Worm (Caenorhabditis elegans) whole organism, L4 larva: ENCODE measurements around the gene C05D11.5.

Source experiments
- F49E8.2 ChIP-seq: sonication (generic microtip); optimal IDR thresholded peaks from 2 replicates; lab custom pipeline; 2016; ENCODE audit warnings: missing compliant biosample characterization, mild to moderate bottlenecking, missing genetic modification characterization, borderline replicate concordance
- Y75B8A.6 ChIP-seq: fragments of 200-800 bp; sonication (Bioruptor generic); IDR thresholded peaks from 2 replicates; pipeline ENCODE4 v1.3.6; 2022; ENCODE audit warnings: missing genetic modification reagents, missing genetic modification characterization, missing compliant biosample characterization
- aha-1 ChIP-seq: fragments of 150-350 bp; peaks from one replicate; lab custom pipeline; 2014; ENCODE audit warnings: missing biosample characterization, missing genetic modification characterization
- ceh-20 ChIP-seq: fragments of 200-800 bp; sonication (Bioruptor generic); IDR thresholded peaks from 2 replicates; pipeline ENCODE4 v1.3.6; 2022; ENCODE audit warnings: missing genetic modification reagents, missing genetic modification characterization, missing compliant biosample characterization
- ceh-32 ChIP-seq: sonication (generic microtip); optimal IDR thresholded peaks from 2 replicates; lab custom pipeline; 2016; ENCODE audit warnings: mild to moderate bottlenecking, missing genetic modification characterization, missing compliant biosample characterization; ENCODE audit not compliant: poor library complexity
- ces-1 ChIP-seq: fragments of 150-350 bp; sonication (generic microtip); optimal IDR thresholded peaks from 4 replicates; lab custom pipeline; 2014; ENCODE audit warnings: missing biosample characterization, missing genetic modification reagents, missing genetic modification characterization
- cey-2 ChIP-seq: sonication (generic microtip); optimal IDR thresholded peaks from 3 replicates; lab custom pipeline; 2017; ENCODE audit warnings: missing genetic modification characterization, mild to moderate bottlenecking, missing compliant biosample characterization, antibody characterized with exemption, borderline replicate concordance; ENCODE audit not compliant: insufficient read depth
- daf-16 ChIP-seq, 3 experiments: sonication (generic microtip); optimal IDR thresholded peaks; 2 replicates each; lab custom pipeline; 2016 to 2017; ENCODE audit warnings: missing genetic modification characterization in 3 of 3, missing genetic modification reagents in 3 of 3, mild to moderate bottlenecking in 2 of 3, missing compliant biosample characterization in 2 of 3, missing biosample characterization in 1 of 3, moderate library complexity in 1 of 3
- dmd-6 ChIP-seq: fragments of 200-800 bp; sonication (Bioruptor generic); IDR thresholded peaks from 2 replicates; pipeline ENCODE4 v1.3.6; 2022; ENCODE audit warnings: missing genetic modification reagents, missing genetic modification characterization, missing compliant biosample characterization
- dve-1 ChIP-seq: sonication (generic microtip); optimal IDR thresholded peaks from 2 replicates; lab custom pipeline; 2017; ENCODE audit warnings: antibody characterized with exemption, mild to moderate bottlenecking, missing genetic modification characterization, missing compliant biosample characterization; ENCODE audit not compliant: insufficient read depth
- fkh-10 ChIP-seq: fragments of 150-350 bp; optimal IDR thresholded peaks from 2 replicates; lab custom pipeline; 2014; ENCODE audit warnings: missing biosample characterization, missing genetic modification reagents, missing genetic modification characterization
- hlh-11 ChIP-seq: fragments of 200-800 bp; sonication (Bioruptor generic); optimal IDR thresholded peaks from 2 replicates; lab custom pipeline; 2018; ENCODE audit warnings: mild to moderate bottlenecking, missing genetic modification characterization, missing compliant biosample characterization
- hlh-30 ChIP-seq: sonication (generic microtip); optimal IDR thresholded peaks from 2 replicates; lab custom pipeline; 2017; ENCODE audit warnings: antibody characterized with exemption, mild to moderate bottlenecking, missing genetic modification characterization, missing compliant biosample characterization; ENCODE audit not compliant: insufficient read depth
- lin-1 ChIP-seq: fragments of 200-800 bp; sonication (Bioruptor generic); IDR thresholded peaks from 2 replicates; pipeline ENCODE4 v1.3.6; 2022; ENCODE audit warnings: missing genetic modification reagents, missing genetic modification characterization, missing compliant biosample characterization
- lin-38 ChIP-seq: fragments of 200-800 bp; sonication (Bioruptor generic); IDR thresholded peaks from 2 replicates; pipeline ENCODE4 v1.3.6; 2022; ENCODE audit warnings: missing genetic modification reagents, missing genetic modification characterization, missing compliant biosample characterization
- lin-39 ChIP-seq: fragments of 150-350 bp; optimal IDR thresholded peaks from 2 replicates; lab custom pipeline; 2014; ENCODE audit warnings: missing biosample characterization, missing genetic modification reagents, missing genetic modification characterization
- lsy-2 ChIP-seq, 2 experiments: fragments of 150-350 bp in 1 of 2; sonication (generic microtip) in 1 of 2; optimal IDR thresholded peaks; 2 replicates each; lab custom pipeline; 2014 to 2017; ENCODE audit warnings: missing biosample characterization in 2 of 2, missing genetic modification characterization in 2 of 2
- mdl-1 ChIP-seq, 2 experiments: fragments of 150-350 bp in 1 of 2; sonication (generic microtip) in 1 of 2; optimal IDR thresholded peaks; 2 replicates each; lab custom pipeline; 2014 to 2017; ENCODE audit warnings: missing biosample characterization in 2 of 2, missing genetic modification characterization in 2 of 2
- mxl-3 ChIP-seq: fragments of 200-800 bp; sonication (Bioruptor generic); optimal IDR thresholded peaks from 2 replicates; lab custom pipeline; 2018; ENCODE audit warnings: mild to moderate bottlenecking, missing genetic modification characterization, missing compliant biosample characterization
- nhr-102 ChIP-seq: sonication (generic microtip); optimal IDR thresholded peaks from 2 replicates; lab custom pipeline; 2016; ENCODE audit warnings: mild to moderate bottlenecking, missing genetic modification characterization, moderate library complexity, missing compliant biosample characterization
- nhr-11 ChIP-seq: fragments of 150-350 bp; optimal IDR thresholded peaks from 2 replicates; lab custom pipeline; 2014; ENCODE audit warnings: missing biosample characterization, missing genetic modification characterization
- nhr-28 ChIP-seq: fragments of 150-350 bp; optimal IDR thresholded peaks from 2 replicates; lab custom pipeline; 2014; ENCODE audit warnings: missing biosample characterization, missing genetic modification characterization
- nhr-42 ChIP-seq: fragments of 200-800 bp; sonication (Bioruptor generic); IDR thresholded peaks from 2 replicates; pipeline ENCODE4 v1.3.6; 2022; ENCODE audit warnings: missing genetic modification characterization, missing compliant biosample characterization
- nhr-48 ChIP-seq: sonication (generic microtip); optimal IDR thresholded peaks from 2 replicates; lab custom pipeline; 2016; ENCODE audit warnings: mild to moderate bottlenecking, missing genetic modification characterization, missing compliant biosample characterization
- nhr-77 ChIP-seq: fragments of 150-350 bp; optimal IDR thresholded peaks from 2 replicates; lab custom pipeline; 2014; ENCODE audit warnings: missing biosample characterization, missing genetic modification characterization
- php-3 ChIP-seq: fragments of 200-800 bp; sonication (Bioruptor generic); IDR thresholded peaks from 2 replicates; pipeline ENCODE4 v1.3.6; 2022; ENCODE audit warnings: missing genetic modification reagents, missing genetic modification characterization, missing compliant biosample characterization
- pqm-1 ChIP-seq: sonication (generic microtip); optimal IDR thresholded peaks from 2 replicates; lab custom pipeline; 2017; ENCODE audit warnings: missing biosample characterization, missing genetic modification characterization
- skn-1 ChIP-seq: fragments of 150-350 bp; optimal IDR thresholded peaks from 2 replicates; lab custom pipeline; 2014; ENCODE audit warnings: missing biosample characterization, missing genetic modification characterization
- unc-130 ChIP-seq: sonication (generic microtip); optimal IDR thresholded peaks from 2 replicates; lab custom pipeline; 2016; ENCODE audit warnings: missing genetic modification reagents, missing genetic modification characterization, missing compliant biosample characterization
- unc-39 ChIP-seq: sonication (generic microtip); optimal IDR thresholded peaks from 2 replicates; lab custom pipeline; 2017; ENCODE audit warnings: missing biosample characterization, missing genetic modification characterization
- unc-62 ChIP-seq, 3 experiments: fragments of 150-350 bp in 1 of 3; sonication (generic microtip); optimal IDR thresholded peaks in 2 of 3; peaks in 1 of 3; 1 replicate in 1 of 3; 2 replicates in 2 of 3; lab custom pipeline; 2014 to 2017; ENCODE audit warnings: missing biosample characterization in 3 of 3, missing genetic modification characterization in 3 of 3, missing genetic modification reagents in 3 of 3, missing genotype in 1 of 3
- zfp-3 ChIP-seq: fragments of 200-800 bp; sonication (Bioruptor generic); conservative IDR thresholded peaks from 2 replicates; pipeline ENCODE4 v1.3.6; 2022; ENCODE audit warnings: missing genetic modification reagents, missing genetic modification characterization, missing compliant biosample characterization
- zip-11 ChIP-seq: fragments of 200-800 bp; sonication (Bioruptor generic); IDR thresholded peaks from 2 replicates; pipeline ENCODE4 v1.3.6; 2022; ENCODE audit warnings: missing genetic modification characterization, missing compliant biosample characterization
- ztf-7 ChIP-seq: fragments of 150-350 bp; optimal IDR thresholded peaks from 2 replicates; lab custom pipeline; 2014; ENCODE audit warnings: missing biosample characterization, missing genetic modification characterization

C05D11.5 gene

ce11 chrIII:6402346-6402745 lies 9.5 kb downstream of the C05D11.5 start:
- no peak for TF ChIP-seq nhr-42 (GFP tag; lab: Robert Waterston, UW)
- no peak for TF ChIP-seq pqm-1 (tag; lab: Kevin White, UChicago)
- peak; percentile 35 for TF ChIP-seq hlh-11 (tag; lab: Kevin White, UChicago)
- no peak for TF ChIP-seq cey-2 (tag; lab: Kevin White, UChicago)
- TF ChIP-seq unc-39 (tag; lab: Kevin White, UChicago) = no peak
- TF ChIP-seq daf-16 (GFP tag; optimal IDR thresholded peaks at IDR 0.05; lab: Kevin White, UChicago) = peak in 1 of 2 experiments; percentile 64
- TF ChIP-seq daf-16 (tag; optimal IDR thresholded peaks at IDR 0.05; lab: Kevin White, UChicago) = no peak
- TF ChIP-seq zfp-3 (GFP tag; lab: Robert Waterston, UW) = no peak
- TF ChIP-seq lin-38 (GFP tag; lab: Robert Waterston, UW) = no peak
- TF ChIP-seq unc-62 (GFP tag; optimal IDR thresholded peaks at IDR 0.05 in 1 of 2; lab: Kevin White, UChicago) = peak in 1 of 2 experiments; percentile 74
- no peak for TF ChIP-seq unc-62 (tag; optimal IDR thresholded peaks at IDR 0.05; lab: Kevin White, UChicago)
- no peak for TF ChIP-seq F49E8.2 (tag; lab: Kevin White, UChicago)

- TF ChIP-seq ceh-32 (tag; lab: Kevin White, UChicago) (no peak), fkh-10 (peak; percentile 73), mxl-3 (no peak)
- TF ChIP-seq, all 104 proteins: peak for 1
These were observed 12.4 kb downstream of the C05D11.5 start for ce11 chrIII:6399424-6399823.

- TF ChIP-seq aha-1 (tag; lab: Kevin White, UChicago) = peak; percentile 65
- no peak for TF ChIP-seq ces-1 (GFP tag; lab: Kevin White, UChicago)
- TF ChIP-seq nhr-11 (tag; lab: Kevin White, UChicago) = peak; percentile 63
- TF ChIP-seq php-3 (GFP tag; lab: Robert Waterston, UW) = no peak
- TF ChIP-seq daf-16 (GFP tag; optimal IDR thresholded peaks at IDR 0.05; lab: Kevin White, UChicago) = peak in 1 of 2 experiments; percentile 72
- TF ChIP-seq daf-16 (tag; optimal IDR thresholded peaks at IDR 0.05; lab: Kevin White, UChicago) = no peak
These were observed 13.7 kb downstream of the C05D11.5 start for ce11 chrIII:6398124-6398523.

- TF ChIP-seq hlh-11 (tag; lab: Kevin White, UChicago) = peak; percentile 87
- peak; percentile 88 for TF ChIP-seq mxl-3
- peak; percentile 86 for TF ChIP-seq dmd-6 (GFP tag; lab: Robert Waterston, UW)
- TF ChIP-seq dve-1 = peak; percentile 78
- peak; percentile 80 for TF ChIP-seq nhr-102 (tag; lab: Kevin White, UChicago)
- peak in 1 of 2 experiments; percentile 72 for TF ChIP-seq unc-62 (GFP tag; optimal IDR thresholded peaks at IDR 0.05 in 1 of 2; lab: Kevin White, UChicago)
- TF ChIP-seq unc-62 (tag; optimal IDR thresholded peaks at IDR 0.05; lab: Kevin White, UChicago) = no peak
- TF ChIP-seq zip-11 (GFP tag; lab: Robert Waterston, UW) = no peak
- TF ChIP-seq daf-16 (GFP tag; optimal IDR thresholded peaks at IDR 0.05; lab: Kevin White, UChicago) = peak in 1 of 2 experiments; percentile 57
- peak; percentile 95 for TF ChIP-seq daf-16 (tag; optimal IDR thresholded peaks at IDR 0.05; lab: Kevin White, UChicago)
- TF ChIP-seq Y75B8A.6 (GFP tag; lab: Robert Waterston, UW) = no peak
- peak in 1 of 2 experiments; percentile 33 for TF ChIP-seq lsy-2 (tag; optimal IDR thresholded peaks at IDR 0.05; lab: Kevin White, UChicago)
- TF ChIP-seq skn-1 (tag; lab: Kevin White, UChicago) = no peak
- TF ChIP-seq pqm-1 (tag; lab: Kevin White, UChicago) = peak; percentile 79
- TF ChIP-seq nhr-28 (tag; lab: Kevin White, UChicago) = peak; percentile 59
- TF ChIP-seq hlh-30 (tag; lab: Kevin White, UChicago) = peak; percentile 6
- no peak for TF ChIP-seq lin-39
- TF ChIP-seq nhr-48 (tag; lab: Kevin White, UChicago) = peak; percentile 76
- TF ChIP-seq mdl-1 (tag; optimal IDR thresholded peaks at IDR 0.05; lab: Kevin White, UChicago) = peak in 1 of 2 experiments; percentile 76
- no peak for TF ChIP-seq unc-130 (GFP tag; lab: Kevin White, UChicago)
- no peak for TF ChIP-seq ztf-7 (tag; lab: Kevin White, UChicago)
- TF ChIP-seq nhr-77 (tag; lab: Kevin White, UChicago) = peak; percentile 31
- peak; percentile 76 for TF ChIP-seq lin-1 (GFP tag; lab: Robert Waterston, UW)
- TF ChIP-seq cey-2 (tag; lab: Kevin White, UChicago) = peak; percentile 20
- TF ChIP-seq ceh-20 (GFP tag; lab: Robert Waterston, UW) = peak; percentile 34; the same call in 1 of the 2 replicates
These were observed 15.4 kb downstream of the C05D11.5 start for ce11 chrIII:6396381-6396780.
